Fruit fly (Drosophila melanogaster) whole organism, embryonic: ENCODE data around the gene CG43797.

Experiments
- CG10462 ChIP-seq: fragments of 200-800 bp; sonication (Bioruptor generic); optimal IDR thresholded peaks from 2 replicates; lab custom pipeline; 2016; ENCODE audit warnings: missing biosample characterization, missing genetic modification characterization
- CG11504 ChIP-seq: fragments of 200-800 bp; sonication (Bioruptor generic); optimal IDR thresholded peaks from 3 replicates; lab custom pipeline; 2019; ENCODE audit warnings: missing biosample characterization, mild to moderate bottlenecking, missing genetic modification characterization, moderate library complexity
- CG1233 ChIP-seq: fragments of 200-800 bp; sonication (Bioruptor generic); optimal IDR thresholded peaks from 4 replicates; lab custom pipeline; 2018; ENCODE audit warnings: missing biosample characterization, mild to moderate bottlenecking, missing genetic modification characterization
- CG13287 ChIP-seq: fragments of 200-800 bp; sonication (Bioruptor generic); IDR thresholded peaks from 2 replicates; pipeline ENCODE4 v1.3.6; 2022; ENCODE audit warnings: missing biosample characterization, missing genetic modification characterization; ENCODE audit not compliant: partially characterized antibody
- CG13424 ChIP-seq: fragments of 200-800 bp; sonication (Bioruptor generic); optimal IDR thresholded peaks from 2 replicates; lab custom pipeline; 2019; ENCODE audit warnings: missing biosample characterization, mild to moderate bottlenecking, missing genetic modification characterization, moderate library complexity
- CG14014 ChIP-seq: fragments of 200-800 bp; sonication (Bioruptor generic); IDR thresholded peaks from 2 replicates; pipeline ENCODE4 v1.3.6; 2022; ENCODE audit warnings: missing biosample characterization, missing genetic modification characterization
- CG14710 ChIP-seq: fragments of 200-800 bp; sonication (Bioruptor generic); optimal IDR thresholded peaks from 3 replicates; lab custom pipeline; 2019; ENCODE audit warnings: missing biosample characterization, mild to moderate bottlenecking, missing genetic modification characterization, moderate library complexity
- CG17328 ChIP-seq: fragments of 200-800 bp; sonication (Bioruptor generic); IDR thresholded peaks from 2 replicates; pipeline ENCODE4 v1.3.6; 2022; ENCODE audit warnings: missing biosample characterization, missing genetic modification characterization
- CG17829 ChIP-seq: fragments of 200-800 bp; optimal IDR thresholded peaks from 2 replicates; lab custom pipeline; 2019; ENCODE audit warnings: missing biosample characterization, mild to moderate bottlenecking, missing genetic modification characterization, moderate library complexity
- CG30020 ChIP-seq: fragments of 200-800 bp; optimal IDR thresholded peaks from 2 replicates; lab custom pipeline; 2019; ENCODE audit warnings: missing biosample characterization, mild to moderate bottlenecking, missing genetic modification characterization, moderate library complexity
- CG3281 ChIP-seq: fragments of 200-800 bp; sonication (Bioruptor generic); optimal IDR thresholded peaks from 3 replicates; lab custom pipeline; 2017; ENCODE audit warnings: missing biosample characterization, mild to moderate bottlenecking, missing genetic modification characterization
- CG33557 ChIP-seq: fragments of 200-800 bp; sonication (Bioruptor generic); optimal IDR thresholded peaks from 2 replicates; lab custom pipeline; 2019; ENCODE audit warnings: missing biosample characterization, mild to moderate bottlenecking, missing genetic modification characterization, moderate library complexity
- CG4854 ChIP-seq: fragments of 200-800 bp; sonication (Bioruptor generic); optimal IDR thresholded peaks from 2 replicates; lab custom pipeline; 2016; ENCODE audit warnings: missing biosample characterization, missing genetic modification characterization, inconsistent platforms
- CG5245 ChIP-seq: fragments of 200-800 bp; sonication (Bioruptor generic); optimal IDR thresholded peaks from 3 replicates; lab custom pipeline; 2016; ENCODE audit warnings: missing biosample characterization, missing genetic modification characterization
- CG6254 ChIP-seq: fragments of 200-800 bp; sonication (Bioruptor generic); optimal IDR thresholded peaks from 3 replicates; lab custom pipeline; 2017; ENCODE audit warnings: mild to moderate bottlenecking, missing biosample characterization, missing genetic modification reagents, missing genetic modification characterization
- CG6654 ChIP-seq: fragments of 200-800 bp; sonication (Bioruptor generic); optimal IDR thresholded peaks from 2 replicates; lab custom pipeline; 2017; ENCODE audit warnings: missing biosample characterization, mild to moderate bottlenecking, missing genetic modification characterization
- CG6689 ChIP-seq: fragments of 200-800 bp; sonication (Bioruptor generic); IDR thresholded peaks from 2 replicates; pipeline ENCODE4 v1.3.6; 2022; ENCODE audit warnings: missing biosample characterization, missing genetic modification characterization
- CG7556 ChIP-seq: fragments of 200-800 bp; sonication (Bioruptor generic); optimal IDR thresholded peaks from 2 replicates; lab custom pipeline; 2017; ENCODE audit warnings: missing biosample characterization, mild to moderate bottlenecking, missing genetic modification characterization
- CG9932 ChIP-seq: fragments of 200-800 bp; sonication (Bioruptor generic); IDR thresholded peaks from 2 replicates; pipeline ENCODE4 v1.3.6; 2022; ENCODE audit warnings: missing biosample characterization, missing genetic modification characterization
- D ChIP-seq, 2 experiments: fragments of 200-800 bp in 1 of 2; fragments of >200 bp in 1 of 2; sonication (Bioruptor generic) in 1 of 2; optimal IDR thresholded peaks; 2 replicates in 1 of 2; 3 replicates in 1 of 2; lab custom pipeline; 2017; ENCODE audit warnings: mild to moderate bottlenecking in 1 of 2, missing biosample characterization in 1 of 2, missing genetic modification characterization in 1 of 2, missing genetic modification reagents in 1 of 2
- D19A ChIP-seq: fragments of 200-800 bp; optimal IDR thresholded peaks from 3 replicates; lab custom pipeline; 2019; ENCODE audit warnings: missing biosample characterization, mild to moderate bottlenecking, missing genetic modification characterization, moderate library complexity
- Ets97D ChIP-seq: fragments of 200-800 bp; sonication (Bioruptor generic); optimal IDR thresholded peaks from 3 replicates; lab custom pipeline; 2016; ENCODE audit warnings: missing biosample characterization, missing genetic modification characterization
- Fer1 ChIP-seq: fragments of 200-800 bp; sonication (Bioruptor generic); optimal IDR thresholded peaks from 2 replicates; lab custom pipeline; 2017; ENCODE audit warnings: missing biosample characterization, mild to moderate bottlenecking, missing genetic modification characterization
- Hey ChIP-seq: fragments of 200-800 bp; sonication (Bioruptor generic); optimal IDR thresholded peaks from 3 replicates; lab custom pipeline; 2018; ENCODE audit warnings: missing biosample characterization, mild to moderate bottlenecking, missing genetic modification characterization
- Hmr ChIP-seq: fragments of 200-800 bp; sonication (Bioruptor generic); optimal IDR thresholded peaks from 3 replicates; lab custom pipeline; 2017; ENCODE audit warnings: mild to moderate bottlenecking, missing biosample characterization, missing genetic modification reagents, missing genetic modification characterization
- Meics ChIP-seq: fragments of 200-800 bp; sonication (Bioruptor generic); optimal IDR thresholded peaks from 2 replicates; lab custom pipeline; 2017; ENCODE audit warnings: missing biosample characterization, mild to moderate bottlenecking, missing genetic modification characterization
- NC2α ChIP-seq: fragments of 200-800 bp; sonication (Bioruptor generic); optimal IDR thresholded peaks from 2 replicates; lab custom pipeline; 2016; ENCODE audit warnings: missing biosample characterization, missing genetic modification characterization
- Oli ChIP-seq: fragments of 200-800 bp; sonication (Bioruptor generic); optimal IDR thresholded peaks from 2 replicates; lab custom pipeline; 2018; ENCODE audit warnings: missing biosample characterization, mild to moderate bottlenecking, missing genetic modification characterization, moderate library complexity
- Sox100B ChIP-seq: fragments of 200-800 bp; sonication (Bioruptor generic); optimal IDR thresholded peaks from 3 replicates; lab custom pipeline; 2018; ENCODE audit warnings: missing biosample characterization, mild to moderate bottlenecking, missing genetic modification characterization
- ab ChIP-seq: fragments of 200-800 bp; sonication (Bioruptor generic); optimal IDR thresholded peaks from 2 replicates; lab custom pipeline; 2016; ENCODE audit warnings: missing biosample characterization, missing genetic modification characterization
- abd-A ChIP-seq: fragments of 200-800 bp; sonication (Bioruptor generic); optimal IDR thresholded peaks from 3 replicates; lab custom pipeline; 2019; ENCODE audit warnings: missing biosample characterization, mild to moderate bottlenecking, missing genetic modification characterization, moderate library complexity
- az2 ChIP-seq: fragments of 200-800 bp; sonication (Bioruptor generic); optimal IDR thresholded peaks from 3 replicates; lab custom pipeline; 2016; ENCODE audit warnings: missing biosample characterization, missing genetic modification characterization
- bsh ChIP-seq, 2 experiments: fragments of 200-800 bp; sonication (Bioruptor generic); optimal IDR thresholded peaks; 2 replicates each; lab custom pipeline; 2017 to 2018; ENCODE audit warnings: mild to moderate bottlenecking in 2 of 2, missing biosample characterization in 2 of 2, missing genetic modification characterization in 2 of 2, moderate library complexity in 1 of 2
- cas ChIP-seq: fragments of 200-800 bp; sonication (Bioruptor generic); IDR thresholded peaks from 2 replicates; pipeline ENCODE4 v1.3.6; 2022; ENCODE audit warnings: missing biosample characterization, missing genetic modification characterization
- crc ChIP-seq: fragments of 200-800 bp; sonication (Bioruptor generic); optimal IDR thresholded peaks from 2 replicates; lab custom pipeline; 2016; ENCODE audit warnings: missing biosample characterization, missing genetic modification characterization
- dmrt99B ChIP-seq: fragments of 200-800 bp; sonication (Bioruptor generic); optimal IDR thresholded peaks from 2 replicates; lab custom pipeline; 2018; ENCODE audit warnings: missing biosample characterization, mild to moderate bottlenecking, missing genetic modification characterization, moderate library complexity
- esg ChIP-seq: fragments of 200-800 bp; sonication (Bioruptor generic); conservative IDR thresholded peaks from 2 replicates; pipeline ENCODE4 v1.3.6; 2022; ENCODE audit warnings: missing biosample characterization, missing genetic modification characterization
- eve ChIP-seq, 2 experiments: fragments of >200 bp; optimal IDR thresholded peaks; 2 replicates each; lab custom pipeline; 2017; ENCODE audit warnings: missing biosample characterization in 2 of 2, missing genetic modification characterization in 2 of 2
- gem ChIP-seq: fragments of 200-800 bp; sonication (Bioruptor generic); optimal IDR thresholded peaks from 2 replicates; lab custom pipeline; 2019; ENCODE audit warnings: missing biosample characterization, mild to moderate bottlenecking, missing genetic modification characterization, moderate library complexity
- grau ChIP-seq: fragments of 200-800 bp; optimal IDR thresholded peaks from 3 replicates; lab custom pipeline; 2019; ENCODE audit warnings: missing biosample characterization, mild to moderate bottlenecking, missing genetic modification characterization, moderate library complexity
- gt ChIP-seq: fragments of 200-800 bp; sonication (Bioruptor generic); IDR thresholded peaks from 2 replicates; pipeline ENCODE4 v1.3.6; 2022; ENCODE audit warnings: missing biosample characterization, missing genetic modification characterization
- lab ChIP-seq: fragments of 200-800 bp; sonication (Bioruptor generic); optimal IDR thresholded peaks from 3 replicates; lab custom pipeline; 2017; ENCODE audit warnings: missing biosample characterization, missing genetic modification characterization, mild to moderate bottlenecking, moderate library complexity, missing genetic modification reagents
- prd ChIP-seq, 3 experiments: fragments of >200 bp in 2 of 3; fragments of 200-800 bp in 1 of 3; sonication (Bioruptor generic) in 1 of 3; optimal IDR thresholded peaks in 2 of 3; IDR thresholded peaks in 1 of 3; 2 replicates in 2 of 3; 3 replicates in 1 of 3; pipeline versions ENCODE4 v1.3.6 to Lab custom; 2017 to 2022; ENCODE audit warnings: missing biosample characterization in 1 of 3, missing genetic modification characterization in 1 of 3
- row ChIP-seq: fragments of 200-800 bp; sonication (Bioruptor generic); IDR thresholded peaks from 3 replicates; pipeline ENCODE4 v1.3.6; 2022; ENCODE audit warnings: missing biosample characterization, missing genetic modification characterization
- sc ChIP-seq, 3 experiments: fragments of >200 bp in 2 of 3; fragments of 200-800 bp in 1 of 3; sonication (Bioruptor generic) in 1 of 3; optimal IDR thresholded peaks; 2 replicates in 2 of 3; 3 replicates in 1 of 3; lab custom pipeline; 2017; ENCODE audit warnings: mild to moderate bottlenecking in 1 of 3, missing biosample characterization in 1 of 3, missing genetic modification characterization in 1 of 3, missing genetic modification reagents in 1 of 3
- sens-2 ChIP-seq: fragments of 200-800 bp; sonication (Bioruptor generic); IDR thresholded peaks from 2 replicates; pipeline ENCODE4 v1.3.6; 2022; ENCODE audit warnings: missing biosample characterization, missing genetic modification characterization
- slbo ChIP-seq: fragments of 200-800 bp; sonication (Bioruptor generic); IDR thresholded peaks from 2 replicates; pipeline ENCODE4 v1.3.6; 2022; ENCODE audit warnings: missing biosample characterization, missing genetic modification characterization
- sqz ChIP-seq: fragments of 200-800 bp; sonication (Bioruptor generic); optimal IDR thresholded peaks from 3 replicates; lab custom pipeline; 2018; ENCODE audit warnings: missing biosample characterization, mild to moderate bottlenecking, missing genetic modification characterization
- tgo ChIP-seq: fragments of 200-800 bp; sonication (Bioruptor generic); IDR thresholded peaks from 3 replicates; pipeline ENCODE4 v1.3.6; 2022; ENCODE audit warnings: missing biosample characterization, missing genetic modification characterization

Gene CG43797

dm6 chr2L:4019198-4019597 lies 19.4 kb downstream of the CG43797 start:
- TF ChIP-seq bsh (GFP tag; optimal IDR thresholded peaks at IDR 0.05; lab: Kevin White, UChicago) (no peak), Ets97D (GFP tag; lab: Kevin White, UChicago) (no peak), CG1233 (no peak), CG11504 (tag; lab: Kevin White, UChicago) (peak; percentile 19), CG13424 (tag; lab: Kevin White, UChicago) (peak; percentile 1), CG13287 (GFP tag; lab: Robert Waterston, UW) (no peak), D19A (no peak), Hey (tag; lab: Kevin White, UChicago) (no peak), dmrt99B (tag; lab: Kevin White, UChicago) (peak; percentile 22), CG6254 (GFP tag; lab: Kevin White, UChicago) (no peak), CG6689 (0 out of 2 replicates have a peak, but pooled peaks have one; percentile 12), ab (GFP tag; lab: Kevin White, UChicago) (no peak), sqz (GFP tag; lab: Kevin White, UChicago) (no peak), CG9932 (GFP tag; lab: Robert Waterston, UW) (0 out of 2 replicates have a peak, but pooled peaks have one; percentile 20), prd (optimal IDR thresholded peaks at IDR 0.05; lab: Kevin White, UChicago) (no peak), prd (GFP tag; IDR thresholded peaks at IDR 0.05; lab: Robert Waterston, UW) (0 out of 3 replicates have a peak, but pooled peaks have one; percentile 29), eve (GFP tag; optimal IDR thresholded peaks at IDR 0.05; lab: Kevin White, UChicago) (peak in 1 of 2 experiments; percentile 36), Sox100B (GFP tag; lab: Kevin White, UChicago) (no peak), CG6654 (GFP tag; lab: Kevin White, UChicago) (no peak), CG33557 (GFP tag; lab: Kevin White, UChicago) (no peak), slbo (GFP tag; lab: Robert Waterston, UW) (peak; percentile 27; the same call in 1 of the 2 replicates), CG4854 (GFP tag; lab: Kevin White, UChicago) (no peak), CG17829 (tag; lab: Kevin White, UChicago) (no peak), abd-A (tag; lab: Kevin White, UChicago) (no peak), cas (GFP tag; lab: Robert Waterston, UW) (no peak), az2 (no peak), sc (optimal IDR thresholded peaks at IDR 0.05; lab: Kevin White, UChicago) (no peak), sc (GFP tag; optimal IDR thresholded peaks at IDR 0.05; lab: Kevin White, UChicago) (no peak), Fer1 (GFP tag; lab: Kevin White, UChicago) (peak; percentile 22), Oli (tag; lab: Kevin White, UChicago) (peak; percentile 14), CG10462 (no peak), grau (tag; lab: Kevin White, UChicago) (peak; percentile 3), esg (GFP tag; lab: Robert Waterston, UW) (no peak), gt (GFP tag; lab: Robert Waterston, UW) (no peak), CG7556 (peak; percentile 33), sens-2 (GFP tag; lab: Robert Waterston, UW) (no peak), CG30020 (tag; lab: Kevin White, UChicago) (no peak), Meics (GFP tag; lab: Kevin White, UChicago) (peak; percentile 14), CG3281 (GFP tag; lab: Kevin White, UChicago) (peak; percentile 3), CG14014 (GFP tag; lab: Robert Waterston, UW) (0 out of 2 replicates have a peak, but pooled peaks have one; percentile 21), CG5245 (GFP tag; lab: Kevin White, UChicago) (no peak), lab (peak; percentile 26), D (optimal IDR thresholded peaks at IDR 0.05; lab: Kevin White, UChicago) (no peak), D (GFP tag; optimal IDR thresholded peaks at IDR 0.05; lab: Kevin White, UChicago) (no peak), gem (peak; percentile 23), NC2α (GFP tag; lab: Kevin White, UChicago) (no peak), tgo (GFP tag; lab: Robert Waterston, UW) (peak; percentile 37; the same call in 1 of the 3 replicates), crc (GFP tag; lab: Kevin White, UChicago) (no peak), CG14710 (tag; lab: Kevin White, UChicago) (no peak), CG17328 (GFP tag; lab: Robert Waterston, UW) (no peak), row (GFP tag; lab: Robert Waterston, UW) (peak; percentile 59), Hmr (GFP tag; lab: Kevin White, UChicago) (peak; percentile 20)
